Fruit fly (Drosophila melanogaster): ENCODE measurements around the gene CG32277.

DNA sequence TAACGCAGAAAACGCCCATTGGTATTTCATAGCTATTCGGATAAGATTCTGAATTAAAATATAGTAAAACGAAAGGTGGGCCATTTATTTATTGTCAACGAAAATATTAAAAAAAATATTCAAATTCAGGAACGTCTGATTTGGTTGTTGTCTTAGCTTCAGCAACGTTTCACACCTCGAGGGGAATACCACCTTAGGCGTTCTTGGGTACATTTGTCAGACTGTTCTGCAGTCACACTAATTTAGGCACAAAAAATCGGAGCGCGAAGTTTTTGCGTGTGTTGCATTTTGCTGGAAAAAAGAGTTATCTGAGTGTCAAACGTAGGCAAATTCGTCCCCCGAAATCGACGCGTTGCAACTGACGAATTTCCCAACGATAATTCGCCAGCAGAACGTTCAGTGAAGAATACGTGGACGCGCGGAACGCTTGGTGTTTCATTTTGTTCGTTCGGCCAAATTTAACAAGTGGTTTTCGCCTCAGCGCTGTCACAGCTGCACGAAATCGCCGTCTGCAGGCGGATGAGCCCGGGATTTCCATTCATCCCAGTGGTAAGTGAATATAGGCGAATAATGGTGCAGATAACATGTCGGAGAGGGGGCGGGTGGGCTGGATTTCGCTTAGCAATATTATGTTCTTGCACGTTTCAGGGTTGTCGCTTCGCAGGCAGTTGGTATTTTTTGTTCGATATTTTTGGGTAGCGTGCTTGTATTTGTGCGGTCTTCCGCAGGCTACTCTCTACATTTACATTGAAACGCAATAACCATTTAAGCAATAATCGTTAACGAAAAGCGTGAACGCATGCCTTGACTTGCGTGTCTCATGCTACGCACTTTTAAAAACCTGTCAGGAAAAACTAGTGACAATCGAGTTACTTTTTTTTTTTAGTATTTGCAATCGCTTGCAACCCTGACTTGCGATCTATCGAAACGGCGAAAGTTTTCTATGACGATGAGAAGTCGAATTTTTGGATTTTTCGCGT, 19.8 kb upstream of the CG32277 start, which contains the start of gene Larp4B:
- TF ChIP-seq spab (GFP tag; optimal IDR thresholded peaks at IDR 0.05) (no peak), OdsH (GFP tag; optimal IDR thresholded peaks at IDR 0.05) (no peak), salr (GFP tag; optimal IDR thresholded peaks at IDR 0.05) (no peak), eg (GFP tag; IDR thresholded peaks at IDR 0.05) (no peak), CG8632 (GFP tag; optimal IDR thresholded peaks at IDR 0.05) (no peak), CG8119 (GFP tag; IDR thresholded peaks at IDR 0.05) (no peak), Hr38 (GFP tag; optimal IDR thresholded peaks at IDR 0.05) (no peak)
